Worm (Caenorhabditis elegans) whole organism, L4/young adult: ENCODE measurements around the gene uba-1.

Experiments used
- W03F9.2 ChIP-seq: fragments of 150-350 bp; optimal IDR thresholded peaks from 2 replicates; lab custom pipeline; 2014; ENCODE audit warnings: missing biosample characterization, missing genetic modification characterization
- dao-5 ChIP-seq: sonication (generic microtip); optimal IDR thresholded peaks from 2 replicates; lab custom pipeline; 2016; ENCODE audit warnings: missing genotype, missing genetic modification characterization, moderate library complexity, missing compliant biosample characterization
- him-1 ChIP-seq: sonication (generic microtip); optimal IDR thresholded peaks from 2 replicates; lab custom pipeline; 2016; ENCODE audit warnings: missing genotype, missing genetic modification reagents, missing genetic modification characterization, missing compliant biosample characterization

uba-1 gene

ce11 chrIV:10003372-10003771 lies 8.6 kb upstream of the uba-1 start, which contains the start of the genes C47E12.2 and sars-1:
TSS of gene C47E12.2 (minus strand) at chrIV:10003502.
TSS of gene sars-1 (plus strand) at chrIV:10003726.
- TF ChIP-seq dao-5 (no peak), him-1 (tag; lab: Kevin White, UChicago) (no peak), W03F9.2 (tag; lab: Kevin White, UChicago) (no peak)

- no peak for TF ChIP-seq W03F9.2 (tag; lab: Kevin White, UChicago)
- TF ChIP-seq dao-5 = no peak
- TF ChIP-seq him-1 (tag; lab: Kevin White, UChicago) = no peak
Measured at ce11 chrIV:10001748-10002147, 7.0 kb upstream of the uba-1 start, which contains the start of gene C47E12.3. TSS of gene C47E12.3 (minus strand) at chrIV:10001848.

ce11 chrIV:9998487-9999218 lies 3.9 kb upstream of the uba-1 start, which contains the start of gene pyp-1:
TSS of gene pyp-1 (minus strand) at chrIV:9998925.
- no peak for TF ChIP-seq him-1 (tag; lab: Kevin White, UChicago)
- no peak for TF ChIP-seq dao-5
- no peak for TF ChIP-seq W03F9.2 (tag; lab: Kevin White, UChicago)

- TF ChIP-seq him-1 (tag; lab: Kevin White, UChicago) (no peak), W03F9.2 (tag; lab: Kevin White, UChicago) (peak; percentile 50)
Measured at ce11 chrIV:9993403-9994132, 1.2 kb downstream of the uba-1 start.

- TF ChIP-seq dao-5 (no peak), him-1 (tag; lab: Kevin White, UChicago) (no peak), W03F9.2 (tag; lab: Kevin White, UChicago) (no peak)
Measured at ce11 chrIV:9989416-9989815, 5.3 kb downstream of the uba-1 start.

- TF ChIP-seq W03F9.2 (tag; lab: Kevin White, UChicago) = no peak
- TF ChIP-seq him-1 (tag; lab: Kevin White, UChicago) = no peak
- TF ChIP-seq dao-5 = no peak
Measured at ce11 chrIV:9982895-9983294, 11.8 kb downstream of the uba-1 start, which contains the start of gene mam-2. TSS of gene mam-2 (plus strand) at chrIV:9983195.

- TF ChIP-seq dao-5 (no peak), W03F9.2 (tag; lab: Kevin White, UChicago) (no peak), him-1 (tag; lab: Kevin White, UChicago) (no peak)
Measured at ce11 chrIV:9982226-9982794, 12.4 kb downstream of the uba-1 start, which contains the start of gene rrp-1. TSS of gene rrp-1 (minus strand) at chrIV:9982276.

ce11 chrIV:9977602-9978172 lies 17.1 kb downstream of the uba-1 start, which contains the start of gene dhp-2:
TSS of gene dhp-2 (plus strand) at chrIV:9978122.
- no peak for TF ChIP-seq him-1 (tag; lab: Kevin White, UChicago)
- TF ChIP-seq W03F9.2 (tag; lab: Kevin White, UChicago) = no peak
- TF ChIP-seq dao-5 = no peak

ce11 chrIV:9976284-9976683 lies 18.5 kb downstream of the uba-1 start, which contains the start of gene C47E12.14:
TSS of gene C47E12.14 (minus strand) at chrIV:9976384.
- TF ChIP-seq dao-5 (no peak), him-1 (tag; lab: Kevin White, UChicago) (no peak), W03F9.2 (tag; lab: Kevin White, UChicago) (no peak)

- TF ChIP-seq W03F9.2 (tag; lab: Kevin White, UChicago) = no peak
- TF ChIP-seq him-1 (tag; lab: Kevin White, UChicago) = no peak
- no peak for TF ChIP-seq dao-5
Measured at ce11 chrIV:9974392-9974791, 20.4 kb downstream of the uba-1 start, which contains the start of gene C47E12.9. TSS of gene C47E12.9 (plus strand) at chrIV:9974692.

ce11 chrIV:9972629-9973028 lies 22.1 kb downstream of the uba-1 start, which contains the start of the genes C47E12.12 and C47E12.10:
TSS of gene C47E12.12 (minus strand) at chrIV:9972729.
TSS of gene C47E12.10 (plus strand) at chrIV:9972800.
- TF ChIP-seq him-1 (tag; lab: Kevin White, UChicago) (no peak), W03F9.2 (tag; lab: Kevin White, UChicago) (no peak), dao-5 (no peak)

- TF ChIP-seq W03F9.2 (tag; lab: Kevin White, UChicago) = no peak
- TF ChIP-seq dao-5 = no peak
- no peak for TF ChIP-seq him-1 (tag; lab: Kevin White, UChicago)
Measured at ce11 chrIV:9969081-9969480, 25.7 kb downstream of the uba-1 start, which contains the start of the genes kin-5 and C47E12.11. TSS of gene kin-5 (minus strand) at chrIV:9969181. TSS of gene C47E12.11 (plus strand) at chrIV:9969400.

- TF ChIP-seq dao-5 (no peak), W03F9.2 (tag; lab: Kevin White, UChicago) (no peak), him-1 (tag; lab: Kevin White, UChicago) (no peak)
Measured at ce11 chrIV:9963945-9964344, 30.8 kb downstream of the uba-1 start, which contains the start of gene T13H10.2. TSS of gene T13H10.2 (plus strand) at chrIV:9964245.
